Fruit fly (Drosophila melanogaster) whole organism, embryonic: ENCODE data around the gene CG42579.
A peak's percentile ranks its signal among the peaks of the same experiment; 100 is the strongest.

Source experiments
- Abd-B ChIP-seq: fragments of 200-800 bp; sonication (Bioruptor generic); optimal IDR thresholded peaks from 2 replicates; lab custom pipeline; 2018; ENCODE audit warnings: missing biosample characterization, mild to moderate bottlenecking, missing genetic modification characterization, moderate library complexity
- Adf1 ChIP-seq: fragments of 200-800 bp; sonication (Bioruptor generic); IDR thresholded peaks from 2 replicates; pipeline ENCODE4 v1.3.6; 2022; ENCODE audit warnings: missing biosample characterization, missing genetic modification characterization
- CG11085 ChIP-seq: fragments of 200-800 bp; sonication (Bioruptor generic); IDR thresholded peaks from 2 replicates; pipeline ENCODE4 v1.3.6; 2022; ENCODE audit warnings: missing biosample characterization, missing genetic modification characterization
- CG12219 ChIP-seq: fragments of 200-800 bp; sonication (Bioruptor generic); optimal IDR thresholded peaks from 3 replicates; lab custom pipeline; 2018; ENCODE audit warnings: missing biosample characterization, mild to moderate bottlenecking, missing genetic modification characterization
- CG14050 ChIP-seq: fragments of 200-800 bp; sonication (Bioruptor generic); IDR thresholded peaks from 3 replicates; pipeline ENCODE4 v1.3.6; 2022; ENCODE audit warnings: missing biosample characterization, missing genetic modification characterization
- CG14965 ChIP-seq: fragments of 200-800 bp; sonication (Bioruptor generic); optimal IDR thresholded peaks from 2 replicates; lab custom pipeline; 2016; ENCODE audit warnings: missing biosample characterization, missing genetic modification characterization, borderline replicate concordance
- CG1832 ChIP-seq: fragments of 200-800 bp; sonication (Bioruptor generic); optimal IDR thresholded peaks from 2 replicates; lab custom pipeline; 2017; ENCODE audit warnings: missing biosample characterization, mild to moderate bottlenecking, missing genetic modification characterization, inconsistent platforms
- CG18764 ChIP-seq: fragments of 200-800 bp; sonication (Bioruptor generic); optimal IDR thresholded peaks from 3 replicates; lab custom pipeline; 2016; ENCODE audit warnings: missing biosample characterization, missing genetic modification characterization
- CG2202 ChIP-seq: fragments of 200-800 bp; sonication (Bioruptor generic); optimal IDR thresholded peaks from 2 replicates; lab custom pipeline; 2018; ENCODE audit warnings: missing biosample characterization, mild to moderate bottlenecking, missing genetic modification characterization
- CG3847 ChIP-seq: fragments of 200-800 bp; sonication (Bioruptor generic); IDR thresholded peaks from 2 replicates; pipeline ENCODE4 v1.3.6; 2022; ENCODE audit warnings: missing biosample characterization, missing genetic modification characterization
- CG5180 ChIP-seq: fragments of 200-800 bp; sonication (Bioruptor generic); optimal IDR thresholded peaks from 3 replicates; lab custom pipeline; 2017; ENCODE audit warnings: missing biosample characterization, missing genetic modification characterization, mild to moderate bottlenecking, moderate library complexity, missing genetic modification reagents
- CG7357 ChIP-seq: fragments of 200-800 bp; sonication (Bioruptor generic); IDR thresholded peaks from 3 replicates; pipeline ENCODE4 v1.3.6; 2022; ENCODE audit warnings: missing biosample characterization, missing genetic modification characterization
- CG9727 ChIP-seq: fragments of 200-800 bp; sonication (Bioruptor generic); optimal IDR thresholded peaks from 3 replicates; lab custom pipeline; 2017; ENCODE audit warnings: missing biosample characterization, mild to moderate bottlenecking, missing genetic modification characterization
- CG9876 ChIP-seq: fragments of 200-800 bp; sonication (Bioruptor generic); optimal IDR thresholded peaks from 2 replicates; lab custom pipeline; 2016; ENCODE audit warnings: missing biosample characterization, missing genetic modification characterization
- CrebB ChIP-seq: fragments of 200-800 bp; sonication (Bioruptor generic); optimal IDR thresholded peaks from 3 replicates; lab custom pipeline; 2018; ENCODE audit warnings: missing biosample characterization, mild to moderate bottlenecking, missing genetic modification characterization
- D19B ChIP-seq: fragments of 200-800 bp; sonication (Bioruptor generic); optimal IDR thresholded peaks from 2 replicates; lab custom pipeline; 2017; ENCODE audit warnings: missing biosample characterization, mild to moderate bottlenecking, missing genetic modification characterization
- Fer3 ChIP-seq: fragments of 200-800 bp; sonication (Bioruptor generic); optimal IDR thresholded peaks from 2 replicates; lab custom pipeline; 2018; ENCODE audit warnings: missing biosample characterization, mild to moderate bottlenecking, missing genetic modification characterization, moderate library complexity
- Hr3 ChIP-seq: fragments of 200-800 bp; sonication (Bioruptor generic); optimal IDR thresholded peaks from 3 replicates; lab custom pipeline; 2016; ENCODE audit warnings: missing biosample characterization, missing genetic modification characterization
- Med ChIP-seq: fragments of 200-800 bp; sonication (Bioruptor generic); peaks from one replicate; lab custom pipeline; 2016; ENCODE audit warnings: missing biosample characterization, missing genetic modification characterization, mild to moderate bottlenecking, inconsistent platforms, moderate library complexity
- PHDP ChIP-seq: fragments of 200-800 bp; sonication (Bioruptor generic); optimal IDR thresholded peaks from 3 replicates; lab custom pipeline; 2018; ENCODE audit warnings: missing biosample characterization, mild to moderate bottlenecking, missing genetic modification characterization, moderate library complexity
- Pdp1 ChIP-seq, 2 experiments: fragments of 200-800 bp; sonication (Bioruptor generic); optimal IDR thresholded peaks; 3 replicates each; lab custom pipeline; 2016; ENCODE audit warnings: missing biosample characterization in 2 of 2, missing genetic modification characterization in 2 of 2, mild to moderate bottlenecking in 1 of 2, moderate library complexity in 1 of 2
- Sox102F ChIP-seq: fragments of 200-800 bp; sonication (Bioruptor generic); optimal IDR thresholded peaks from 2 replicates; lab custom pipeline; 2018; ENCODE audit warnings: missing biosample characterization, mild to moderate bottlenecking, missing genetic modification characterization, moderate library complexity
- Spps ChIP-seq: fragments of 200-800 bp; sonication (Bioruptor generic); optimal IDR thresholded peaks from 2 replicates; lab custom pipeline; 2018; ENCODE audit warnings: missing biosample characterization, mild to moderate bottlenecking, missing genetic modification characterization
- Ssrp ChIP-seq: fragments of 200-800 bp; sonication (Bioruptor generic); optimal IDR thresholded peaks from 2 replicates; lab custom pipeline; 2018; ENCODE audit warnings: missing biosample characterization, mild to moderate bottlenecking, missing genetic modification characterization, moderate library complexity
- Trl ChIP-seq, 3 experiments: fragments of >200 bp in 2 of 3; fragments of 200-800 bp in 1 of 3; sonication (Bioruptor generic) in 1 of 3; optimal IDR thresholded peaks; 2 replicates in 1 of 3; 3 replicates in 2 of 3; lab custom pipeline; 2016 to 2017; ENCODE audit warnings: missing biosample characterization in 1 of 3, missing genetic modification characterization in 1 of 3
- ara ChIP-seq: fragments of 200-800 bp; sonication (Bioruptor generic); IDR thresholded peaks from 2 replicates; pipeline ENCODE4 v1.3.6; 2022; ENCODE audit warnings: missing biosample characterization, missing genetic modification characterization
- ase ChIP-seq: fragments of 200-800 bp; sonication (Bioruptor generic); IDR thresholded peaks from 3 replicates; pipeline ENCODE4 v1.3.6; 2022; ENCODE audit warnings: missing biosample characterization, missing genetic modification characterization
- az2 ChIP-seq: fragments of 200-800 bp; sonication (Bioruptor generic); optimal IDR thresholded peaks from 3 replicates; lab custom pipeline; 2016; ENCODE audit warnings: missing biosample characterization, missing genetic modification characterization
- bsh ChIP-seq, 2 experiments: fragments of 200-800 bp; sonication (Bioruptor generic); optimal IDR thresholded peaks; 2 replicates each; lab custom pipeline; 2017 to 2018; ENCODE audit warnings: mild to moderate bottlenecking in 2 of 2, missing biosample characterization in 2 of 2, missing genetic modification characterization in 2 of 2, moderate library complexity in 1 of 2
- cas ChIP-seq: fragments of 200-800 bp; sonication (Bioruptor generic); IDR thresholded peaks from 2 replicates; pipeline ENCODE4 v1.3.6; 2022; ENCODE audit warnings: missing biosample characterization, missing genetic modification characterization
- chinmo ChIP-seq: fragments of 200-800 bp; sonication (Bioruptor generic); IDR thresholded peaks from 4 replicates; pipeline ENCODE4 v1.3.6; 2022; ENCODE audit warnings: missing biosample characterization, missing genetic modification characterization; ENCODE audit not compliant: partially characterized antibody
- gem ChIP-seq: fragments of 200-800 bp; sonication (Bioruptor generic); optimal IDR thresholded peaks from 2 replicates; lab custom pipeline; 2019; ENCODE audit warnings: missing biosample characterization, mild to moderate bottlenecking, missing genetic modification characterization, moderate library complexity
- grau ChIP-seq: fragments of 200-800 bp; optimal IDR thresholded peaks from 3 replicates; lab custom pipeline; 2019; ENCODE audit warnings: missing biosample characterization, mild to moderate bottlenecking, missing genetic modification characterization, moderate library complexity
- lov ChIP-seq, 2 experiments: fragments of 200-800 bp in 1 of 2; fragments of >200 bp in 1 of 2; sonication (Bioruptor generic) in 1 of 2; IDR thresholded peaks in 1 of 2; optimal IDR thresholded peaks in 1 of 2; 2 replicates in 1 of 2; 3 replicates in 1 of 2; pipeline versions ENCODE4 v1.3.6 to Lab custom; 2017 to 2022; ENCODE audit warnings: missing biosample characterization in 1 of 2, missing genetic modification characterization in 1 of 2
- p53 ChIP-seq: fragments of 200-800 bp; sonication (Bioruptor generic); optimal IDR thresholded peaks from 2 replicates; lab custom pipeline; 2016; ENCODE audit warnings: missing biosample characterization, missing genetic modification characterization
- sens ChIP-seq: fragments of 200-800 bp; sonication (Bioruptor generic); peaks from one replicate; lab custom pipeline; 2016; ENCODE audit warnings: missing biosample characterization, missing genetic modification characterization
- seq ChIP-seq: fragments of 200-800 bp; sonication (Bioruptor generic); IDR thresholded peaks from 2 replicates; pipeline ENCODE4 v1.3.6; 2022; ENCODE audit warnings: missing biosample characterization, missing genetic modification characterization
- vvl ChIP-seq: fragments of 200-800 bp; sonication (Bioruptor generic); IDR thresholded peaks from 2 replicates; pipeline ENCODE4 v1.3.6; 2022; ENCODE audit warnings: missing biosample characterization, missing genetic modification characterization
- z ChIP-seq: fragments of 200-800 bp; sonication (Bioruptor generic); IDR thresholded peaks from 3 replicates; pipeline ENCODE4 v1.3.6; 2022; ENCODE audit warnings: missing biosample characterization, missing genetic modification characterization
- zen2 ChIP-seq: fragments of 200-800 bp; sonication (Bioruptor generic); IDR thresholded peaks from 3 replicates; pipeline ENCODE4 v1.3.6; 2022; ENCODE audit warnings: missing biosample characterization, missing genetic modification characterization; ENCODE audit not compliant: partially characterized antibody

CG42579 gene

DNA sequence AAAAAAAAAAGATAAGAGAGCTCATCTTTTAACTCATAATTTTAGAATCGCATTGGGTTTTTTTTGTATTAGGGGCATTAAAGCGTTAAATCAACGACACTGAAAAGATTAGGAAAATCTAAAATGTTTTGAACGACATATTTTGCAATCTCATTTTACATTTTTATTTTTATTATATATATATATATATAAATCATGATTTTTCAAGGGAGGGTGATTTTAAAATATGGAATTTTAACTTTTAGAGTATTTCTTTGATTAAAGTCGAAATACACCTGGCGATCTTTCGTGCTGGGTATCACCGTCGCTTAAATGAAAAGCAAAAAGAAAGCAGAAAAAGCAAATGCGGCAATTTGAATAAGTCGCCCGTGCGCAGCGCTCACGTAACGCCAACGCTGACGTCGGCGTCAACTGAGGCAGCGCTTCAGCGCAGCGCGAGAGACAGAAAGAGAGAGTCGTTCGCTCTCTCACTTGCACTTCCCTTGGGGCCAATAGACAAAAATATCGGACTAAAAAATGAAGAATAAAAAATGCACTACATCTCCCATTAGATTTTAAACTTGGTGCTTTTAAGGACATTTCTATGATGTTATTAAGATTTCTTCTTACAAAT lies 37.9 kb upstream of the CG42579 start:
- no peak for TF ChIP-seq z (GFP tag; lab: Robert Waterston, UW)
- TF ChIP-seq cas (GFP tag; lab: Robert Waterston, UW): no peak
- peak; percentile 68 for TF ChIP-seq CG1832
- no peak for TF ChIP-seq CG2202 (tag; lab: Kevin White, UChicago)
- TF ChIP-seq Ssrp: peak; percentile 33
- no peak for TF ChIP-seq Fer3 (tag; lab: Kevin White, UChicago)
- no peak for TF ChIP-seq az2 (GFP tag; lab: Kevin White, UChicago)
- no peak for TF ChIP-seq lov (optimal IDR thresholded peaks at IDR 0.05; lab: Kevin White, UChicago)
- TF ChIP-seq lov (GFP tag; IDR thresholded peaks at IDR 0.05; lab: Robert Waterston, UW): 0 out of 3 replicates have a peak, but pooled peaks have one; percentile 36
- TF ChIP-seq Spps: no peak
- no peak for TF ChIP-seq PHDP
- TF ChIP-seq Hr3: peak; percentile 14
- peak; percentile 3 for TF ChIP-seq Abd-B
- TF ChIP-seq gem (tag; lab: Kevin White, UChicago): peak; percentile 49
- peak; percentile 22; the same call in 1 of the 2 replicates for TF ChIP-seq vvl (GFP tag; lab: Robert Waterston, UW)
- peak in 1 of 2 experiments; percentile 10 for TF ChIP-seq bsh (GFP tag; optimal IDR thresholded peaks at IDR 0.05; lab: Kevin White, UChicago)
- TF ChIP-seq CG5180: no peak
- TF ChIP-seq CG11085 (GFP tag; lab: Robert Waterston, UW): no peak
- TF ChIP-seq p53 (GFP tag; lab: Kevin White, UChicago): no peak
- no peak for TF ChIP-seq CG3847 (GFP tag; lab: Robert Waterston, UW)
- TF ChIP-seq CrebB (tag; lab: Kevin White, UChicago): no peak
- TF ChIP-seq Pdp1 (GFP tag; optimal IDR thresholded peaks at IDR 0.05; lab: Kevin White, UChicago): peak in 1 of 2 experiments; percentile 85
- peak; percentile 55 for TF ChIP-seq D19B (GFP tag; lab: Kevin White, UChicago)
- no peak for TF ChIP-seq ase (GFP tag; lab: Robert Waterston, UW)
- TF ChIP-seq seq (GFP tag; lab: Robert Waterston, UW): no peak
- no peak for TF ChIP-seq CG14050 (GFP tag; lab: Robert Waterston, UW)
- TF ChIP-seq Med (GFP tag; lab: Kevin White, UChicago): no peak
- TF ChIP-seq CG12219 (GFP tag; lab: Kevin White, UChicago): no peak
- peak; percentile 68 for TF ChIP-seq Sox102F (GFP tag; lab: Kevin White, UChicago)
- no peak for TF ChIP-seq CG7357 (GFP tag; lab: Robert Waterston, UW)
- TF ChIP-seq CG9727 (GFP tag; lab: Kevin White, UChicago): no peak
- TF ChIP-seq chinmo (GFP tag; lab: Robert Waterston, UW): 0 out of 4 replicates have a peak, but pooled peaks have one; percentile 28
- no peak for TF ChIP-seq CG9876 (GFP tag; lab: Kevin White, UChicago)
- TF ChIP-seq zen2 (GFP tag; lab: Robert Waterston, UW): no peak
- TF ChIP-seq CG14965 (GFP tag; lab: Kevin White, UChicago): no peak
- TF ChIP-seq Trl (optimal IDR thresholded peaks at IDR 0.05; lab: Kevin White, UChicago): peak; percentile 2 to 15
- no peak for TF ChIP-seq Trl (GFP tag; optimal IDR thresholded peaks at IDR 0.05; lab: Kevin White, UChicago)
- TF ChIP-seq Adf1 (GFP tag; lab: Robert Waterston, UW): peak; percentile 90
- no peak for TF ChIP-seq sens (GFP tag; lab: Kevin White, UChicago)
- no peak for TF ChIP-seq ara (GFP tag; lab: Robert Waterston, UW)
- no peak for TF ChIP-seq CG18764 (GFP tag; lab: Kevin White, UChicago)
- peak; percentile 10 for TF ChIP-seq grau (tag; lab: Kevin White, UChicago)
